Worm (Caenorhabditis elegans) whole organism, L1 larva: ENCODE data around the gene ecps-2.
A peak's percentile ranks its signal among the peaks of the same experiment; 100 is the strongest.

ENCODE experiments used
- C04F5.9 ChIP-seq: sonication (generic microtip); optimal IDR thresholded peaks from 2 replicates; lab custom pipeline; 2016; ENCODE audit warnings: missing genetic modification characterization, missing compliant biosample characterization
- C16A3.4 ChIP-seq: fragments of 150-350 bp; optimal IDR thresholded peaks from 2 replicates; lab custom pipeline; 2014; ENCODE audit warnings: missing biosample characterization, missing genetic modification characterization
- C34B4.2 ChIP-seq: sonication (generic microtip); optimal IDR thresholded peaks from 2 replicates; lab custom pipeline; 2017; ENCODE audit warnings: mild to moderate bottlenecking, missing genetic modification characterization, missing compliant biosample characterization
- Y116A8C.19 ChIP-seq: sonication (generic microtip); optimal IDR thresholded peaks from 2 replicates; lab custom pipeline; 2016; ENCODE audit warnings: missing compliant biosample characterization, missing genetic modification characterization, borderline replicate concordance
- aha-1 ChIP-seq: fragments of 150-350 bp; optimal IDR thresholded peaks from 2 replicates; lab custom pipeline; 2014; ENCODE audit warnings: missing biosample characterization, missing genetic modification characterization
- alr-1 ChIP-seq: fragments of 200-800 bp; sonication (Bioruptor generic); optimal IDR thresholded peaks from 2 replicates; lab custom pipeline; 2018; ENCODE audit warnings: borderline replicate concordance, mild to moderate bottlenecking, missing genetic modification characterization, missing compliant biosample characterization
- aly-2 ChIP-seq: fragments of 150-350 bp; optimal IDR thresholded peaks from 2 replicates; lab custom pipeline; 2014; ENCODE audit warnings: missing biosample characterization, missing genetic modification characterization
- ama-1 ChIP-seq: fragments of 150-350 bp; optimal IDR thresholded peaks from 2 replicates; lab custom pipeline; 2014
- ceh-8 ChIP-seq: fragments of 200-800 bp; sonication (Bioruptor generic); optimal IDR thresholded peaks from 2 replicates; lab custom pipeline; 2018; ENCODE audit warnings: mild to moderate bottlenecking, missing genetic modification characterization, moderate library complexity, missing compliant biosample characterization
- ceh-88 ChIP-seq: fragments of 200-800 bp; sonication (Bioruptor generic); IDR thresholded peaks from 2 replicates; pipeline ENCODE4 v1.3.6; 2022; ENCODE audit warnings: missing genetic modification characterization, missing compliant biosample characterization
- ceh-90 ChIP-seq: sonication (generic microtip); optimal IDR thresholded peaks from 2 replicates; lab custom pipeline; 2016; ENCODE audit warnings: missing genetic modification characterization, missing compliant biosample characterization
- ces-1 ChIP-seq: fragments of 150-350 bp; optimal IDR thresholded peaks from 2 replicates; lab custom pipeline; 2014; ENCODE audit warnings: missing biosample characterization, missing genetic modification reagents, missing genetic modification characterization
- efl-1 ChIP-seq, 4 experiments: fragments of 150-350 bp; optimal IDR thresholded peaks in 3 of 4; peaks in 1 of 4; 1 replicate in 1 of 4; 2 replicates in 3 of 4; lab custom pipeline; 2014; ENCODE audit warnings: missing biosample characterization in 2 of 4, missing genetic modification characterization in 2 of 4, missing genetic modification reagents in 2 of 4
- egl-27 ChIP-seq, 2 experiments: fragments of 150-350 bp in 1 of 2; sonication (generic microtip); optimal IDR thresholded peaks; 3 replicates each; lab custom pipeline; 2017 to 2018; ENCODE audit warnings: missing biosample characterization in 2 of 2, missing genetic modification characterization in 2 of 2, missing genetic modification reagents in 2 of 2
- fkh-10 ChIP-seq: sonication (generic microtip); optimal IDR thresholded peaks from 2 replicates; lab custom pipeline; 2017; ENCODE audit warnings: missing biosample characterization, missing genetic modification reagents, missing genetic modification characterization
- fkh-4 ChIP-seq: sonication (generic microtip); optimal IDR thresholded peaks from 2 replicates; lab custom pipeline; 2016; ENCODE audit warnings: missing compliant biosample characterization, missing genetic modification characterization, borderline replicate concordance
- grh-1 ChIP-seq: fragments of 200-800 bp; sonication (Bioruptor generic); IDR thresholded peaks from 2 replicates; pipeline ENCODE4 v1.3.6; 2022; ENCODE audit warnings: missing genetic modification reagents, missing genetic modification characterization, missing compliant biosample characterization
- hlh-4 ChIP-seq: sonication (generic microtip); optimal IDR thresholded peaks from 2 replicates; lab custom pipeline; 2016; ENCODE audit warnings: mild to moderate bottlenecking, missing genetic modification characterization, missing compliant biosample characterization
- irx-1 ChIP-seq: sonication (generic microtip); optimal IDR thresholded peaks from 2 replicates; lab custom pipeline; 2016; ENCODE audit warnings: missing genetic modification characterization, missing compliant biosample characterization
- jun-1 ChIP-seq: fragments of 150-350 bp; optimal IDR thresholded peaks from 2 replicates; lab custom pipeline; 2014; ENCODE audit warnings: missing biosample characterization, missing genetic modification reagents, missing genetic modification characterization
- lin-13 ChIP-seq: fragments of 150-350 bp; optimal IDR thresholded peaks from 2 replicates; lab custom pipeline; 2014; ENCODE audit warnings: missing biosample characterization, missing genetic modification reagents, missing genetic modification characterization
- lin-14 ChIP-seq: fragments of 200-800 bp; sonication (Bioruptor generic); optimal IDR thresholded peaks from 2 replicates; lab custom pipeline; 2018; ENCODE audit warnings: mild to moderate bottlenecking, missing genetic modification characterization, moderate library complexity, missing compliant biosample characterization
- lin-39 ChIP-seq: fragments of 150-350 bp; optimal IDR thresholded peaks from 2 replicates; lab custom pipeline; 2014; ENCODE audit warnings: missing biosample characterization, missing genetic modification reagents, missing genetic modification characterization
- lir-3 ChIP-seq: sonication (generic microtip); optimal IDR thresholded peaks from 2 replicates; lab custom pipeline; 2016; ENCODE audit warnings: mild to moderate bottlenecking, missing genetic modification characterization, moderate library complexity, missing compliant biosample characterization; ENCODE audit not compliant: poor library complexity
- lsy-2 ChIP-seq, 2 experiments: fragments of 150-350 bp; optimal IDR thresholded peaks; 2 replicates each; lab custom pipeline; 2014; ENCODE audit warnings: missing biosample characterization in 2 of 2, missing genetic modification characterization in 2 of 2
- mab-9 ChIP-seq: fragments of 200-800 bp; sonication (Bioruptor generic); IDR thresholded peaks from 2 replicates; pipeline ENCODE4 v1.3.6; 2022; ENCODE audit warnings: missing genetic modification reagents, missing genetic modification characterization, missing compliant biosample characterization
- mdl-1 ChIP-seq, 2 experiments: fragments of 150-350 bp; optimal IDR thresholded peaks; 2 replicates each; lab custom pipeline; 2014 to 2017; ENCODE audit warnings: missing biosample characterization in 2 of 2, missing genetic modification characterization in 2 of 2, inconsistent platforms in 1 of 2
- mep-1 ChIP-seq: fragments of 150-350 bp; optimal IDR thresholded peaks from 2 replicates; lab custom pipeline; 2014; ENCODE audit warnings: missing biosample characterization, missing genetic modification characterization
- nhr-11 ChIP-seq: fragments of 150-350 bp; optimal IDR thresholded peaks from 2 replicates; lab custom pipeline; 2014; ENCODE audit warnings: missing biosample characterization, missing genetic modification characterization
- nhr-19 ChIP-seq: fragments of 200-800 bp; sonication (Bioruptor generic); conservative IDR thresholded peaks from 2 replicates; pipeline ENCODE4 v1.3.6; 2022; ENCODE audit warnings: missing genetic modification characterization, missing compliant biosample characterization
- nhr-85 ChIP-seq: sonication (generic microtip); peaks from one replicate; lab custom pipeline; 2016; ENCODE audit warnings: missing genetic modification characterization, inconsistent platforms, missing compliant biosample characterization
- nhr-90 ChIP-seq: sonication (generic microtip); optimal IDR thresholded peaks from 2 replicates; lab custom pipeline; 2016; ENCODE audit warnings: mild to moderate bottlenecking, missing genetic modification characterization, missing compliant biosample characterization; ENCODE audit not compliant: poor library complexity
- skn-1 ChIP-seq: fragments of 150-350 bp; optimal IDR thresholded peaks from 2 replicates; lab custom pipeline; 2014; ENCODE audit warnings: missing biosample characterization, missing genetic modification characterization
- sptf-1 ChIP-seq: fragments of 150-350 bp; optimal IDR thresholded peaks from 2 replicates; lab custom pipeline; 2014; ENCODE audit warnings: missing biosample characterization, missing genetic modification characterization
- swsn-7 ChIP-seq: sonication (generic microtip); optimal IDR thresholded peaks from 2 replicates; lab custom pipeline; 2016; ENCODE audit warnings: missing genetic modification characterization, missing compliant biosample characterization
- tlp-1 ChIP-seq: fragments of 150-350 bp; optimal IDR thresholded peaks from 2 replicates; lab custom pipeline; 2014; ENCODE audit warnings: missing biosample characterization, missing genetic modification characterization
- unc-130 ChIP-seq: fragments of 150-350 bp; optimal IDR thresholded peaks from 2 replicates; lab custom pipeline; 2017; ENCODE audit warnings: missing biosample characterization, missing genetic modification characterization, inconsistent platforms
- unc-62 ChIP-seq: fragments of 150-350 bp; optimal IDR thresholded peaks from 2 replicates; lab custom pipeline; 2014; ENCODE audit warnings: missing biosample characterization, missing genetic modification reagents, missing genetic modification characterization
- unc-86 ChIP-seq: sonication (generic microtip); optimal IDR thresholded peaks from 2 replicates; lab custom pipeline; 2016; ENCODE audit warnings: missing genetic modification characterization, missing compliant biosample characterization
- unc-98 ChIP-seq: fragments of 200-800 bp; sonication (Bioruptor generic); IDR thresholded peaks from 2 replicates; pipeline ENCODE4 v1.3.6; 2022; ENCODE audit warnings: missing genetic modification characterization, missing compliant biosample characterization
- zag-1 ChIP-seq: fragments of 150-350 bp; optimal IDR thresholded peaks from 2 replicates; lab custom pipeline; 2014; ENCODE audit warnings: missing biosample characterization, missing genetic modification characterization
- zip-4 ChIP-seq: fragments of 200-800 bp; sonication (Bioruptor generic); optimal IDR thresholded peaks from 2 replicates; lab custom pipeline; 2018; ENCODE audit warnings: mild to moderate bottlenecking, missing genetic modification characterization, moderate library complexity, missing compliant biosample characterization
- ztf-4 ChIP-seq: fragments of 150-350 bp; optimal IDR thresholded peaks from 2 replicates; lab custom pipeline; 2014; ENCODE audit warnings: missing biosample characterization, missing genetic modification characterization

The ecps-2 gene

ce11 chrIII:10442355-10443140 lies at the start of gene ecps-2, which contains the start of gene H04D03.2:
Gene ecps-2, plus strand, starts transcription at chrIII:10443090.
Gene H04D03.2, minus strand, starts transcription at chrIII:10442405.
- TF ChIP-seq ces-1 (GFP tag; lab: Kevin White, UChicago) = no peak
- no peak for TF ChIP-seq nhr-19 (GFP tag; lab: Robert Waterston, UW)
- no peak for TF ChIP-seq grh-1 (GFP tag; lab: Robert Waterston, UW)
- no peak for TF ChIP-seq mab-9 (GFP tag; lab: Robert Waterston, UW)
- no peak for TF ChIP-seq lin-14 (GFP tag; lab: Kevin White, UChicago)
- no peak for TF ChIP-seq lin-39 (tag; lab: Kevin White, UChicago)
- TF ChIP-seq nhr-90 (tag; lab: Kevin White, UChicago) = no peak
- TF ChIP-seq fkh-4 = no peak
- no peak for TF ChIP-seq unc-98
- TF ChIP-seq egl-27 (tag; optimal IDR thresholded peaks at IDR 0.05; lab: Kevin White, UChicago) = no peak
- TF ChIP-seq mdl-1 (tag; optimal IDR thresholded peaks at IDR 0.05; lab: Kevin White, UChicago) = no peak
- TF ChIP-seq ceh-8 (GFP tag; lab: Kevin White, UChicago) = no peak
- TF ChIP-seq swsn-7 = no peak
- no peak for TF ChIP-seq ztf-4 (tag; lab: Kevin White, UChicago)

ce11 chrIII:10395990-10396389 lies 46.9 kb upstream of the ecps-2 start, which contains the start of gene M03C11.1:
Gene M03C11.1, minus strand, starts transcription at chrIII:10396090.
- TF ChIP-seq lsy-2 (tag; optimal IDR thresholded peaks at IDR 0.05; lab: Kevin White, UChicago) (peak in 1 of 2 experiments; percentile 12), egl-27 (tag; optimal IDR thresholded peaks at IDR 0.05; lab: Kevin White, UChicago) (no peak)

ce11 chrIII:10396891-10397502 lies 45.9 kb upstream of the ecps-2 start:
- TF ChIP-seq efl-1 (optimal IDR thresholded peaks at IDR 0.05; lab: Kevin White, UChicago) (no peak), efl-1 (GFP tag; optimal IDR thresholded peaks at IDR 0.05 in 1 of 2; lab: Kevin White, UChicago) (no peak), nhr-11 (tag; lab: Kevin White, UChicago) (no peak), ama-1 (lab: Kevin White, UChicago) (no peak), hlh-4 (tag; lab: Kevin White, UChicago) (no peak), lin-14 (GFP tag; lab: Kevin White, UChicago) (peak; percentile 52), C04F5.9 (tag; lab: Kevin White, UChicago) (no peak), aly-2 (tag; lab: Kevin White, UChicago) (no peak)

ce11 chrIII:10398919-10399318 lies 44.0 kb upstream of the ecps-2 start:
- TF ChIP-seq jun-1 (tag; lab: Kevin White, UChicago) (no peak), unc-62 (GFP tag; lab: Kevin White, UChicago) (no peak), nhr-19 (GFP tag; lab: Robert Waterston, UW) (no peak), aha-1 (tag; lab: Kevin White, UChicago) (no peak), lsy-2 (tag; optimal IDR thresholded peaks at IDR 0.05; lab: Kevin White, UChicago) (peak in 1 of 2 experiments; percentile 58), Y116A8C.19 (no peak), fkh-4 (no peak), efl-1 (optimal IDR thresholded peaks at IDR 0.05; lab: Kevin White, UChicago) (peak; percentile 15 to 35), efl-1 (GFP tag; optimal IDR thresholded peaks at IDR 0.05 in 1 of 2; lab: Kevin White, UChicago) (no peak), unc-86 (tag; lab: Kevin White, UChicago) (peak; percentile 20), tlp-1 (tag; lab: Kevin White, UChicago) (no peak), fkh-10 (GFP tag; lab: Kevin White, UChicago) (peak; percentile 29), ceh-90 (tag; lab: Kevin White, UChicago) (no peak), sptf-1 (tag; lab: Kevin White, UChicago) (no peak), mep-1 (tag; lab: Kevin White, UChicago) (no peak), alr-1 (tag; lab: Kevin White, UChicago) (no peak), irx-1 (tag; lab: Kevin White, UChicago) (no peak), zag-1 (tag; lab: Kevin White, UChicago) (no peak), lin-13 (GFP tag; lab: Kevin White, UChicago) (no peak), C16A3.4 (tag; lab: Kevin White, UChicago) (no peak), unc-130 (tag; lab: Kevin White, UChicago) (no peak), ces-1 (GFP tag; lab: Kevin White, UChicago) (no peak), ceh-8 (GFP tag; lab: Kevin White, UChicago) (no peak), lir-3 (tag; lab: Kevin White, UChicago) (no peak), zip-4 (GFP tag; lab: Kevin White, UChicago) (no peak), ceh-88 (GFP tag; lab: Robert Waterston, UW) (no peak), skn-1 (no peak), hlh-4 (tag; lab: Kevin White, UChicago) (no peak), C34B4.2 (tag; lab: Kevin White, UChicago) (no peak), nhr-85 (tag; lab: Kevin White, UChicago) (no peak)
